Worm (Caenorhabditis elegans) whole organism, mixed stage, embryonic: ENCODE results near the gene Y116A8C.43.

Experiments used
- M03D4.4 ChIP-seq: sonication (generic microtip); optimal IDR thresholded peaks from 2 replicates; lab custom pipeline; 2017; ENCODE audit warnings: mild to moderate bottlenecking, missing genetic modification characterization, missing compliant biosample characterization
- bed-3 ChIP-seq: fragments of 200-800 bp; sonication (Bioruptor generic); optimal IDR thresholded peaks from 3 replicates; lab custom pipeline; 2018; ENCODE audit warnings: mild to moderate bottlenecking, missing genetic modification characterization, moderate library complexity, missing compliant biosample characterization
- blmp-1 ChIP-seq: fragments of 150-350 bp; optimal IDR thresholded peaks from 2 replicates; lab custom pipeline; 2014; ENCODE audit warnings: missing biosample characterization, missing genetic modification characterization
- ceh-39 ChIP-seq: fragments of 150-350 bp; optimal IDR thresholded peaks from 2 replicates; lab custom pipeline; 2014; ENCODE audit warnings: missing biosample characterization, missing genetic modification characterization
- ceh-43 ChIP-seq: fragments of 200-800 bp; sonication (Bioruptor generic); optimal IDR thresholded peaks from 2 replicates; lab custom pipeline; 2018; ENCODE audit warnings: mild to moderate bottlenecking, missing genetic modification characterization, moderate library complexity, missing compliant biosample characterization
- ceh-83 ChIP-seq: fragments of 200-800 bp; sonication (Bioruptor generic); optimal IDR thresholded peaks from 2 replicates; lab custom pipeline; 2018; ENCODE audit warnings: mild to moderate bottlenecking, missing genetic modification characterization, missing compliant biosample characterization
- ces-1 ChIP-seq: fragments of 150-350 bp; optimal IDR thresholded peaks from 2 replicates; lab custom pipeline; 2014; ENCODE audit warnings: missing biosample characterization, missing genetic modification reagents, missing genetic modification characterization
- cnd-1 ChIP-seq: fragments of 200-800 bp; sonication (Bioruptor generic); optimal IDR thresholded peaks from 2 replicates; lab custom pipeline; 2018; ENCODE audit warnings: mild to moderate bottlenecking, missing genetic modification characterization, missing compliant biosample characterization
- drap-1 ChIP-seq: fragments of 200-800 bp; sonication (Bioruptor generic); optimal IDR thresholded peaks from 3 replicates; lab custom pipeline; 2018; ENCODE audit warnings: mild to moderate bottlenecking, missing genetic modification characterization, missing compliant biosample characterization
- elt-1 ChIP-seq: sonication (generic microtip); optimal IDR thresholded peaks from 2 replicates; lab custom pipeline; 2017; ENCODE audit warnings: missing genetic modification characterization, mild to moderate bottlenecking, missing compliant biosample characterization, antibody characterized with exemption, moderate library complexity, borderline replicate concordance; ENCODE audit not compliant: insufficient read depth
- elt-3 ChIP-seq: fragments of 150-350 bp; optimal IDR thresholded peaks from 2 replicates; lab custom pipeline; 2014; ENCODE audit warnings: missing biosample characterization, missing genetic modification characterization
- flh-1 ChIP-seq: fragments of 200-800 bp; sonication (Bioruptor generic); optimal IDR thresholded peaks from 2 replicates; lab custom pipeline; 2018; ENCODE audit warnings: mild to moderate bottlenecking, missing genetic modification characterization, moderate library complexity, missing compliant biosample characterization
- ham-2 ChIP-seq: fragments of 200-800 bp; sonication (Bioruptor generic); optimal IDR thresholded peaks from 2 replicates; lab custom pipeline; 2018; ENCODE audit warnings: mild to moderate bottlenecking, missing genetic modification characterization, missing compliant biosample characterization
- hlh-1 ChIP-seq: fragments of 150-350 bp; optimal IDR thresholded peaks from 2 replicates; lab custom pipeline; 2014; ENCODE audit warnings: missing biosample characterization, missing genetic modification reagents, missing genetic modification characterization
- lin-13 ChIP-seq: fragments of 150-350 bp; optimal IDR thresholded peaks from 2 replicates; lab custom pipeline; 2014; ENCODE audit warnings: missing biosample characterization, missing genetic modification characterization
- lin-32 ChIP-seq: fragments of 200-800 bp; sonication (Bioruptor generic); optimal IDR thresholded peaks from 2 replicates; lab custom pipeline; 2018; ENCODE audit warnings: mild to moderate bottlenecking, missing genetic modification characterization, missing compliant biosample characterization
- lsy-2 ChIP-seq: fragments of 150-350 bp; optimal IDR thresholded peaks from 2 replicates; lab custom pipeline; 2014; ENCODE audit warnings: missing biosample characterization, missing genetic modification characterization
- mab-5 ChIP-seq: fragments of 150-350 bp; optimal IDR thresholded peaks from 2 replicates; lab custom pipeline; 2014; ENCODE audit warnings: missing biosample characterization, missing genetic modification characterization
- mep-1 ChIP-seq: fragments of 150-350 bp; optimal IDR thresholded peaks from 2 replicates; lab custom pipeline; 2017; ENCODE audit warnings: missing biosample characterization, missing genetic modification reagents, missing genetic modification characterization, inconsistent platforms
- mls-2 ChIP-seq: sonication (generic microtip); optimal IDR thresholded peaks from 2 replicates; lab custom pipeline; 2016; ENCODE audit warnings: mild to moderate bottlenecking, missing genetic modification characterization, moderate library complexity, missing compliant biosample characterization
- nhr-12 ChIP-seq: fragments of 150-350 bp; optimal IDR thresholded peaks from 2 replicates; lab custom pipeline; 2014; ENCODE audit warnings: missing biosample characterization, missing genetic modification characterization
- nhr-2 ChIP-seq: fragments of 150-350 bp; optimal IDR thresholded peaks from 2 replicates; lab custom pipeline; 2014; ENCODE audit warnings: missing biosample characterization, missing genetic modification characterization
- nhr-237 ChIP-seq: fragments of 150-350 bp; optimal IDR thresholded peaks from 2 replicates; lab custom pipeline; 2014; ENCODE audit warnings: missing biosample characterization, missing genetic modification characterization
- nhr-28 ChIP-seq: fragments of 150-350 bp; optimal IDR thresholded peaks from 2 replicates; lab custom pipeline; 2014; ENCODE audit warnings: missing biosample characterization, missing genetic modification characterization
- nhr-76 ChIP-seq: sonication (generic microtip); optimal IDR thresholded peaks from 2 replicates; lab custom pipeline; 2017; ENCODE audit warnings: missing biosample characterization, missing genetic modification characterization
- pha-4 ChIP-seq: fragments of 150-350 bp; optimal IDR thresholded peaks from 2 replicates; lab custom pipeline; 2018; ENCODE audit warnings: missing biosample characterization, missing genetic modification reagents, missing genetic modification characterization
- sem-2 ChIP-seq: fragments of 200-800 bp; sonication (Bioruptor generic); optimal IDR thresholded peaks from 2 replicates; lab custom pipeline; 2018; ENCODE audit warnings: mild to moderate bottlenecking, missing genetic modification characterization, missing compliant biosample characterization
- snpc-4 ChIP-seq: fragments of 150-350 bp; optimal IDR thresholded peaks from 2 replicates; lab custom pipeline; 2014; ENCODE audit warnings: missing biosample characterization, missing genetic modification characterization
- sptf-1 ChIP-seq: sonication (generic microtip); optimal IDR thresholded peaks from 2 replicates; lab custom pipeline; 2017; ENCODE audit warnings: mild to moderate bottlenecking, missing genetic modification characterization, moderate library complexity, missing compliant biosample characterization
- tbx-8 ChIP-seq: fragments of 200-800 bp; sonication (Bioruptor generic); optimal IDR thresholded peaks from 2 replicates; lab custom pipeline; 2018; ENCODE audit warnings: mild to moderate bottlenecking, missing genetic modification characterization, moderate library complexity, missing compliant biosample characterization
- unc-120 ChIP-seq: sonication (generic microtip); optimal IDR thresholded peaks from 2 replicates; lab custom pipeline; 2017; ENCODE audit warnings: missing genetic modification characterization, missing compliant biosample characterization; ENCODE audit not compliant: poor library complexity, severe bottlenecking
- unc-39 ChIP-seq: fragments of 150-350 bp; optimal IDR thresholded peaks from 2 replicates; lab custom pipeline; 2014; ENCODE audit warnings: missing biosample characterization, missing genetic modification characterization
- unc-62 ChIP-seq: fragments of 150-350 bp; optimal IDR thresholded peaks from 2 replicates; lab custom pipeline; 2014; ENCODE audit warnings: missing biosample characterization, missing genetic modification reagents, missing genetic modification characterization
- zip-8 ChIP-seq: fragments of 150-350 bp; optimal IDR thresholded peaks from 2 replicates; lab custom pipeline; 2014; ENCODE audit warnings: missing biosample characterization, missing genetic modification characterization
- ztf-11 ChIP-seq: fragments of 150-350 bp; optimal IDR thresholded peaks from 2 replicates; lab custom pipeline; 2014; ENCODE audit warnings: missing biosample characterization, missing genetic modification characterization

Y116A8C.43 gene

ce11 chrIV:17084839-17085238, 3.8 kb upstream of the Y116A8C.43 start:
- TF ChIP-seq mls-2 (tag; lab: Kevin White, UChicago) = no peak
- TF ChIP-seq pha-4 (tag; lab: Kevin White, UChicago) = no peak
- no peak for TF ChIP-seq unc-39 (tag; lab: Kevin White, UChicago)
- no peak for TF ChIP-seq lsy-2 (tag; lab: Kevin White, UChicago)
- no peak for TF ChIP-seq ceh-39
- TF ChIP-seq hlh-1 (tag; lab: Kevin White, UChicago) = no peak
- no peak for TF ChIP-seq ham-2 (GFP tag; lab: Kevin White, UChicago)
- TF ChIP-seq nhr-2 = no peak
- no peak for TF ChIP-seq lin-13 (tag; lab: Kevin White, UChicago)
- TF ChIP-seq bed-3 (GFP tag; lab: Kevin White, UChicago) = no peak
- TF ChIP-seq mep-1 (tag; lab: Kevin White, UChicago) = no peak
- no peak for TF ChIP-seq ceh-83 (GFP tag; lab: Kevin White, UChicago)

ce11 chrIV:17087384-17088099, 1.1 kb upstream of the Y116A8C.43 start, which contains the start of the genes snx-13 and snr-1:
snx-13 (minus strand) TSS chrIV:17087438.
snr-1 (plus strand) TSS chrIV:17088049.
- TF ChIP-seq mab-5 (tag; lab: Kevin White, UChicago) (no peak), tbx-8 (GFP tag; lab: Kevin White, UChicago) (peak; percentile 90), sem-2 (GFP tag; lab: Kevin White, UChicago) (peak; percentile 80), drap-1 (GFP tag; lab: Kevin White, UChicago) (peak; percentile 87), cnd-1 (tag; lab: Kevin White, UChicago) (peak; percentile 92), unc-120 (tag; lab: Kevin White, UChicago) (peak; percentile 51), unc-39 (tag; lab: Kevin White, UChicago) (no peak), ham-2 (GFP tag; lab: Kevin White, UChicago) (peak; percentile 58), pha-4 (tag; lab: Kevin White, UChicago) (peak; percentile 50), blmp-1 (tag; lab: Kevin White, UChicago) (no peak), nhr-12 (tag; lab: Kevin White, UChicago) (no peak), lin-13 (tag; lab: Kevin White, UChicago) (peak; percentile 66), lsy-2 (tag; lab: Kevin White, UChicago) (peak; percentile 72), snpc-4 (tag; lab: Kevin White, UChicago) (no peak), hlh-1 (tag; lab: Kevin White, UChicago) (no peak), nhr-76 (tag; lab: Kevin White, UChicago) (no peak), M03D4.4 (peak; percentile 88), nhr-28 (tag; lab: Kevin White, UChicago) (no peak), nhr-237 (tag; lab: Kevin White, UChicago) (peak; percentile 58), lin-32 (GFP tag; lab: Kevin White, UChicago) (peak; percentile 84), flh-1 (GFP tag; lab: Kevin White, UChicago) (peak; percentile 33), bed-3 (GFP tag; lab: Kevin White, UChicago) (peak; percentile 82), ceh-39 (peak; percentile 58), elt-3 (tag; lab: Kevin White, UChicago) (no peak), elt-1 (tag; lab: Kevin White, UChicago) (no peak), ces-1 (GFP tag; lab: Kevin White, UChicago) (peak; percentile 71), mep-1 (tag; lab: Kevin White, UChicago) (peak; percentile 77), mls-2 (tag; lab: Kevin White, UChicago) (peak; percentile 86), ceh-43 (GFP tag; lab: Kevin White, UChicago) (peak; percentile 82), sptf-1 (peak; percentile 98), ceh-83 (GFP tag; lab: Kevin White, UChicago) (peak; percentile 90), nhr-2 (no peak), zip-8 (tag; lab: Kevin White, UChicago) (no peak), ztf-11 (tag; lab: Kevin White, UChicago) (no peak), unc-62 (GFP tag; lab: Kevin White, UChicago) (no peak)

ce11 chrIV:17093701-17094100, 5.0 kb downstream of the Y116A8C.43 start, which contains the start of gene Y116A8C.29:
Y116A8C.29 (plus strand) TSS chrIV:17094028.
- TF ChIP-seq lin-32 (GFP tag; lab: Kevin White, UChicago) (no peak), zip-8 (tag; lab: Kevin White, UChicago) (no peak), mep-1 (tag; lab: Kevin White, UChicago) (no peak)
